Worm (Caenorhabditis elegans): ENCODE measurements around the gene ZK1055.4.
"Not testable (repeated sequence)": the region's sequence is repeated elsewhere in the genome, so short reads cannot be mapped to it uniquely, and the experiment has no call there.

Gene ZK1055.4

DNA sequence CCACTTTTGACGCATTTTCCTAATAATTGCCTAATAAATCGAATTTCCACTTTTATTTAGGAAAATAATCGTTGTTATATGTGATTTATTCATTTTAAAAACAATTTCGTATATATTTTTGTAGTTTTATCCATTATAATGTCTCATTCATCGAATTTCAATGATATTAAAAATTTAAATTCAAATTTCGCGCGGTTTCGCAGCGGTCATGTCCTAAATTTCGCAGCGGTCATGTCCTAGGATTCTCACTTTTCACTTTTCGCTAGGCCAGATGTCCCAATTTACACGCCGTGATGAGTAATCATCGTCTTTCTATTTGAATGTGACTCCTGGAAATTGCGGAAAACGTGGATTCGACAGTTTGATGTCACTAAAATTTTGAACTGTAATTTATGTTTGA, at the start of gene ZK1055.4:
TSS of gene ZK1055.4 (plus strand) at position 301 of the 400 bp plus-strand sequence.
- not testable (repeated sequence) for TF ChIP-seq unc-62 (GFP tag; optimal IDR thresholded peaks at IDR 0.05)

DNA sequence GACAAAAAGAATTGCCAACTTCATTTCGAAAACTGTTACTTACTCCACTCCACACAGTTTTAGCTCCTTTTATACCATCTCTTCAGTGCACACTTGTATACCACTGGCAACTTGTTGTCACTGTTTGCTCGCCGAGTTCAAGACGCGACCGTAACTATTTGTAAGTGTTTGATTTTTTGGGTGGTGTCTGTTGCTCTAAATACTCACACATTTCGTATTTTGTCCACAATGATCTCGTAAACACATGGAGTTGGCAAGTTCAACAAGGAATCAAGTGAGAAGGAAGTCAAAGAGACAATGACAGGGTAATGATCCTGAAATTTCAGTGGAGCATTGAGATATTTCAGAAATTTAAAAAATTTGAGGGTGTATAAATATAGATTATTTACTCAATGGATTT, 48.8 kb upstream of the ZK1055.4 start, which contains the start of gene hpo-26:
TSS of gene hpo-26 (minus strand) at position 31 of the 400 bp plus-strand sequence.
- no peak for TF ChIP-seq unc-62 (GFP tag; optimal IDR thresholded peaks at IDR 0.05)

DNA sequence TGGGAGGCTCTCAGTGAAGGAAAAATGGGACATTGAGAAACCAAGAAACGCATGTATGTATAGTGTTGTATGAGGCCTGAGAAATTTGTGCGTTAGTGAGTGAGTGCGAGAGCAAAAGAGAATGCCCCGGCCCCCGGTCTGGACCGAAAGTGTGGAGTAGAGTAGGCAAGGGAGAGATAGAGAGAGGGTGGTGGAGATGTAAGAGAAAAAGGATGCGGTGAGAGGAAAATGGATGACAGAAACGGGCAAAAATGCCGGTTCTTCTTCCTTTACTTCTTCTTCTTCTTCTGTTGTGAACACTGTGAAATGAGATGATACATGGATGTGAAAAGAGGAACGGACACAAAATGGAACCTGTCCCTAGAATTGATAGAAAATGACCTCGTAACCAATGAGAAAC, 43.5 kb upstream of the ZK1055.4 start:
- no peak for TF ChIP-seq unc-62 (GFP tag; optimal IDR thresholded peaks at IDR 0.05)

DNA sequence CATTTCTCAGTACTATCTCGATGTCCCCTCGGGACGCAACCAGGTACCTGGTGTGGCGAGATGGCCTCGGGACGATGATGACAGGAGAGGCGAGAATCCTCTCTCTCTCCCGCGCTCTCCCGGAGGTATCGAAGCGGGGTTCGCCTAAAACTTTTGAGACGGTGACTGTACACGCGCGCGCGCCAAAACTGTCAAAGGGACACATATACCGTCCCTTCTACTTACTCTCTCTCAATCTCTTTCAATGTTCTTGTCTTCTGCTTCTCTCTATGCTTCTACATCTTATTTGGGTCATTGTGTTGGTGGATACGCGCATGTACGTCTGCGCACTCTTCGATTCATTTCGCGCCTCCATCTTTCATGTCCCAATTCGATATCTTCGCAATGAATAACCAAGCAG, 40.0 kb upstream of the ZK1055.4 start:
- no peak for TF ChIP-seq unc-62 (GFP tag; optimal IDR thresholded peaks at IDR 0.05)

DNA sequence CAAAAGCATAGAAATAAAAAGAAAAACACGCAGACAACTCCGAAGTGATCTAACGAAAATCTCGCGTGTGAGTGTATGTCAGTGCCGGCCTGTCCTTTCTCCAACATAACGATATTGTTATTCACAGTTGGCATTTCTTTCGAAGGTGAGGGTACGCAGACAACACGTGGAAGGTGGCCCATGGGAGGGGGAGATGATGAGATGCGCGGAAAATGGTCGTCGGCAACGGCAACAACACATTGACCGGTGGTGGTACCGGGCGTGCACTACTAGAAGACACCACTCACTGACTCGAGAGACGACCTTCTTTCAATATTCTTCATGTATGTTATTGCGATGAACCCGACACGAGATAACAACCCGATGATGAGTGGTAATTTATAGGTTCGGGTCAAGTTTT, 36.9 kb upstream of the ZK1055.4 start:
- no peak for TF ChIP-seq unc-62 (GFP tag; optimal IDR thresholded peaks at IDR 0.05)

DNA sequence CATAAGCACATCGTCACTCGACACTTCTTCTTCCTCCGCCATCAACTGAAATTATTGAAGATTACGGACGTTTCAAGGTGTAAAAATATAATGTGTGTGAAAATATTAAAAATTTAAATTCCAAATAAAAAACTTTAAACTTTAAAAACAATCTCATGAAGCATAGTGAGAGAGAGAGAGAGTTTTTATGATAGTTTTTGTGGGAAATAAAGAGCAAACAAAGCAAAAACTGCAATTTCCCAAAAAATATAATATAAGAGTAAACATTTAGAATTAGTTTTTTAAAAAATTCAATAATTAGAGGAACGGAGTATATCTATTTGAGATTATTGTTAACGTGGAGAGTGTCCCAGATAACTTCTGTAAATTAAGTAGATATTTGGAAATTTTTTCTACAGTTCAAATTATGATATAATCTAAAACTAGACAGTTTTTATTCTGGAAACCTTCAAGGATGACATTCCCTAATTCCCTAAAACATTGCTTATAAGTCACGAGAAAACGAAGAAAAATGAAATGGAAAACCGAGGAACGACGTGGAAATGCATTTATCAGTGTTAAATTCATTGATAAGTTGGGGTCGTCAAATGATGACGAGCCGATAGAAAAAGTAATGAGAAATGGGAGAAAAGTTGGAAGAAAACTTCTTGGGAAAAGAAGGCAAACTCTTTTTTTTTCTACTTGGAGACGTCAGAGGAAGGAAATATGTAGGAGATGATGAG, 35.3 kb upstream of the ZK1055.4 start, which contains the start of gene dre-1:
TSS of gene dre-1 (minus strand) at position 51 of the 722 bp plus-strand sequence.
- no peak for TF ChIP-seq unc-62 (GFP tag; optimal IDR thresholded peaks at IDR 0.05)

DNA sequence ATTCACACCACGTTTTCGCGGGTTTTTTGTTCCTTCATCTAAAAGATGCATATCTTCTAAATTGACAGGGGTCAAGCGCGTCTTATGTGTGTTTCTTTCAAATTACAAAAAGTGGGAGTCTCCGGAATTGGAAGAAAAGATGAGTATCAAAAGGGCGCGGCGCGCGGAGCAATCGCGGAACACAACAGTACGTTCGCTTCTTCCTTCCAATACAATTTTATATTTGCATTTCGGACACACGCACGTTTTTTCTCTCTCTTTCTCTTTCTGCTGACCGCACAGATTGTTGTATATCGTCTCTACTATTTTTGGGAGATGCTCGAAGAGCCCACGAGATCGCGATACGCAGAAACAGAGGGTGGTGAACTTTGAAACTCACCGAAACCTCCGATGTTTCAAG, 33.6 kb upstream of the ZK1055.4 start:
- no peak for TF ChIP-seq unc-62 (GFP tag; optimal IDR thresholded peaks at IDR 0.05)

DNA sequence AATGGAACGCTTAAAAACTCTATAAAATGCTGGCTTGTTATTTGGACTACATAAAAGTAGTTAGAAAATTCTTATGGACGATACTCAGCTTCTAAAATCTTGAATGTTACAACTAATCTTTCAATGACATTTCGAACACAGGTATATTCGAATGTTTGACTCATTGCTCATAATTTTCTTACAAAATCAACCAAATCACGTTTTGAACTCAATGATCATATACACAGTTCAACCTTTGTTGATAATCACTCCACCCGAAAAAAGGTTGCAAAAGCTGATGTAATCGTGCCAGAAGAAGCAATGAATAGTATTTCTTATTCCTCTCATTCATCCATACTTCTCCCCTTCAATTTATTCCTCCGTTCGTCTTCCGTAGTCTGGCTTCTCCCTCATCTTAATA, 32.7 kb upstream of the ZK1055.4 start, which contains the start of gene K04A8.20:
TSS of gene K04A8.20 (plus strand) at position 301 of the 400 bp plus-strand sequence.
- no peak for TF ChIP-seq unc-62 (GFP tag; optimal IDR thresholded peaks at IDR 0.05)

DNA sequence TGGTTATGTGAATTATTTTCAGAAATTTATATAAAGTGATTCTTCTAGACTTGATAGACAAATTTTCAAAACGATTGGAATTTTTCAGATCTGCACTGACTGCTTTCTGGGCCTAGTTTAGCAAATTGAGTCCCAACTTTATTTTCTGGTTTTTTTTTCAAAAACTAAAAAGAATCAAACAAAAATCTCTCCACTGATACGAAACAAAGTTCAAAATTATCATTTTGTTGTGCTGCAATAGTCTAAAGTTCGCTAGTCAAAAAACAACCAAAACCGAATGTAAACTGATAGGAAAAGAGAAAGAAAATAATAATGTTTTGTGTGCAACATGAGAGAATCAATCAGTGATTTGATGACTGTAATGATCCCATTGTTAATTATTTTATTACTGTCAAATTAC, 32.0 kb upstream of the ZK1055.4 start, which contains the start of gene lipl-4:
TSS of gene lipl-4 (plus strand) at position 301 of the 400 bp plus-strand sequence.
- TF ChIP-seq unc-62 (GFP tag; optimal IDR thresholded peaks at IDR 0.05) = no peak

DNA sequence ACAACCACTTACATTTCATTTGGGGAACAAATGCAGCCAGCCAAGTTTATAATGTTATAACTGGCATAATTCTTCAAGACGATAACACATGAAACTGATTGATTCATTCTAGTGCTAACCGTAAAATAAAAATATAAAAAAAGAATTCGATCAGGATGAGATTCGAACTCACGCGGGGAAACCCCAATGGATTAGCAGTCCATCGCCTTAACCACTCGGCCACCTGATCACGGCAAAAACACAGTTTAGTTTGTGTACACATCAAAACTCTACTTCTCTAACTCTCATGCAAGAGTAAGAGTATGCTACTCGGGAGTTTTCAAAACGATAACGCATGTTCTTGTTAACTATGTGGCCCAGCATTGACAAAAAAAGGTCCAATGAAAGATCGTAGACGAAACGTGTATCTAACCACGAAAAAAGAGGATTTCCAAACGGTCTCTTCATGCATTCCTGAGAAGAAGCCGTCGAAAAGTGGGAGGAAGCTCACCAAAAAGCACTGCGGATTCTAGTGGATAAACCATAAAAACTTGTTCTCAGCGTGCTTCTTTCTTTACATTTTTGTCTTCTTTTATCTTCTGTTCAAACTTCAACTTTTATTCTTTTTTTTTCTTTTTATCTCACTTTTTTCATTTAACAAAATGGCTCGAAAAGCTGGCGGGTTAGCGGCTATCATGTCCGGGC, 30.0 kb upstream of the ZK1055.4 start, which contains the start of gene twk-10:
TSS of gene twk-10 (plus strand) at position 634 of the 684 bp plus-strand sequence.
- TF ChIP-seq unc-62 (GFP tag; optimal IDR thresholded peaks at IDR 0.05) = no peak

DNA sequence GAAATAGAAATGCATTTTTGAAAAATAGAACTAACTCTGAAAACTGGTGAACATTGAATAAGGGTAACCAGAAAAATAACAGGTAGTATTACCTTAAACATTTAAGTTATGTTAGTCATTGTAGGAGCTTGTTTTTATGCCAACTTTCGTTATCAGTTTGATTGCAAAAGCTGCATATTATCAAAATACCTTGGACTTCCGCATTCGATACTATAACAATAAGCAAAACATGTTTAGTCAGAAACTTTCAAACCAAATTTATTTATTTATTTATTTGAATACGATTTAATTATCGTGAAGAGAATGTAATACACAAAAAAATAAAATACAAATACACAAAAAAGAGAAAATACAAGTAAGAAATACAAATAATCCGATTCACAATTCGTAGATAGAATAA, 27.6 kb upstream of the ZK1055.4 start, which contains the start of gene K04A8.19:
TSS of gene K04A8.19 (minus strand) at position 101 of the 400 bp plus-strand sequence.
- no peak for TF ChIP-seq unc-62 (GFP tag; optimal IDR thresholded peaks at IDR 0.05)

DNA sequence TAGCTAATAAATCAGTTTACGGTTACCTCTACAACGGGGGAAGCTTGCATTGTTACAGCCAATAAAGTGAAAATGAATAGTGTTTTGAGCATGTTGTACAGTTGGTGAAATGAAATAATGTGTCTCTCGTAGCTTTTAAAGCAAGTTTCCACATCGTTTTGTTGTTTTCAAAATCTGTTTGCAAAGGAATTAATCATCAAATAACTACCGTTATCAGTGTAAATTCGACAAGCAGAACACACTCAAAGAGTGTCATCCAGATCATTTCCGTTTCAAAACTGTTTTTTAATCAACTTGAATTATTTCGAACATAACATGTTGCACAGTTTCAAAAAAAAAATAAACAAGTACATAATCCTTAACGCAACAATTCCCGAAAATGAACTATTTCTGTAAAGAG, 24.8 kb upstream of the ZK1055.4 start, which contains the start of gene spp-27:
TSS of gene spp-27 (minus strand) at position 101 of the 400 bp plus-strand sequence.
- TF ChIP-seq unc-62 (GFP tag; optimal IDR thresholded peaks at IDR 0.05) = no peak

DNA sequence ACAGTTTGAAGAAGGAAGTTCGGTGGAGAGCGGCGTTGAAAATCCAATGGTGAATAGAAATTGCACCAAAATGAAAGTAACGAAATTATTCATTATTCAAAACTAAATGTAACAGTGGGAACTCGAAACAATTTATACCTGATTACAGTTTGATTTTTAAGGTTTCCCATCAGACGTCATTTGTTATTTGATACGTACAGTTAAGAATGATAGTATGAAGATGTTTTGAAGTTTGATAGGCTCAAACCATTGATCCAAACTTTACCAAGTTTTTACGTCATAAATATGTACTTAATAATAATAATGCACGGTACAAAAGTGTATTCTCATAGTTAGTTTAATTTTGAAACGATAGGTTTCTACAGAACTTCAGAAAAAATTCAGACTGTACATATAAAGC, 23.8 kb upstream of the ZK1055.4 start, which contains the start of gene spp-20:
TSS of gene spp-20 (minus strand) at position 101 of the 400 bp plus-strand sequence.
- no peak for TF ChIP-seq unc-62 (GFP tag; optimal IDR thresholded peaks at IDR 0.05)

DNA sequence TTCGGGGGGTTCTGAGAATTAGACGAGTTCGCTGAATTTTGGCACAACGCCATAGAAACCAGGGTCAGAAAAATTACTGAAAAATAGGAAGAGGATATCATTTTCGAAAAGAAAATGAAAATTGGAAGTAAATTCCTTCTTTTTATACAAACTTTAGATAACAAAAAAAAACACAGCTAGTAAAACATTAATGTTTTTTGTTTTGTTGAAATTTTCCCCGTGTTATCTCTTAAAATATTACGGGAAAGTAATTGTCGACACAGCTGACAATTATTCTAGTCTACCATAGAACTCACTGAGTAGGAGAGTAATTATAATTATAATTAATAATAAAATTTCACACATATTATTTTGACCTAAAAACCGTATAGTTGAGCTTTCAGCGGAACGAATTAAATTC, 22.8 kb upstream of the ZK1055.4 start, which contains the start of gene spp-26:
TSS of gene spp-26 (minus strand) at position 101 of the 400 bp plus-strand sequence.
- TF ChIP-seq unc-62 (GFP tag; optimal IDR thresholded peaks at IDR 0.05) = no peak

DNA sequence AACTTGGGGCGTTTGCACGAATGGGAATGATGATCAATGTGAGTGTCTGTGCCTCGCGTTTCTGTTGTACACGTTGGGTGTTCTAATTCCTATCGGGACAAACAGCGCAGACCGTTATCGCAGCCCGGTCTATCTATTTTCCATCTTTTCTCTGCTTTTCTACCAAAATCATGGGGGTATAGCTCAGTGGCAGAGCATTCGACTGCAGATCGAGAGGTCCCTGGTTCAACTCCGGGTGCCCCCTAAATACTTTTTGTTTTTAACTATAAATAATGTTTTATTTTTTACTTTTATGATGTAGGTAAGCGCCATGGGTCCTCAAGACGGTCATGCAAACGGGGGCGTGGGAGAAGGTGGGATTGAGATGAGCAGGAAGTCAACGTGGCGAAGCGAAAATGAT, 22.3 kb upstream of the ZK1055.4 start:
- TF ChIP-seq unc-62 (GFP tag; optimal IDR thresholded peaks at IDR 0.05) = no peak

DNA sequence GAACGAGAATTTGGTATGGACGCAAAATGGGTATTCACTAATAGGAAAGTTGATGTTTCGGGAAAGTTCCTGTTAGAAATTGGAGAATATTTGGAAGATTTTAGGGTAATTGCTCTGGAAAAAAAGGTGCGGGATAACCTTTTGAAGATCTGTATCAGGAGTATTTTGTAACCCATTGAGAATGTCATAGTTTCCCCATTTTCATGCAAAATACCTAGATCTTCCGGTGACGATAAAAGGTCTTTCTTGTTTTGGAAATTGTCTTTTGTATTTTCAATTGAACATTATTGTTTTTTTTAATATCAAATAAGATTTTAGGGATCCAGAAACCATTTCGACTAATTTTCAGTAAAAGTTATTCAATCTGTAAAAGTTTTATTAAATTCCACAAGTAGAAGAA, 20.3 kb upstream of the ZK1055.4 start, which contains the start of gene spp-19:
TSS of gene spp-19 (minus strand) at position 101 of the 400 bp plus-strand sequence.
- no peak for TF ChIP-seq unc-62 (GFP tag; optimal IDR thresholded peaks at IDR 0.05)
